Worm (Caenorhabditis elegans) whole organism, young adult: ENCODE results near the gene F20B10.3.

Source experiments
- B0336.3 ChIP-seq: fragments of 200-800 bp; sonication (Bioruptor generic); IDR thresholded peaks from 2 replicates; pipeline ENCODE4 v1.3.6; 2022; ENCODE audit warnings: missing genetic modification characterization, missing compliant biosample characterization
- F57C9.4 ChIP-seq: sonication (generic microtip); optimal IDR thresholded peaks from 2 replicates; lab custom pipeline; 2017; ENCODE audit warnings: mild to moderate bottlenecking, missing genetic modification characterization, missing compliant biosample characterization
- T26A5.8 ChIP-seq: sonication (generic microtip); optimal IDR thresholded peaks from 2 replicates; lab custom pipeline; 2016; ENCODE audit warnings: missing genetic modification characterization, missing compliant biosample characterization
- Y56A3A.18 ChIP-seq: fragments of 200-800 bp; sonication (Bioruptor generic); IDR thresholded peaks from 2 replicates; pipeline ENCODE4 v1.3.6; 2022; ENCODE audit warnings: missing genetic modification reagents, missing genetic modification characterization, missing compliant biosample characterization
- Y79H2A.3 ChIP-seq: fragments of 200-800 bp; sonication (Bioruptor generic); conservative IDR thresholded peaks from 2 replicates; pipeline ENCODE4 v1.3.6; 2022; ENCODE audit warnings: missing genetic modification reagents, missing genetic modification characterization, missing compliant biosample characterization
- atf-7 ChIP-seq: sonication (generic microtip); optimal IDR thresholded peaks from 2 replicates; lab custom pipeline; 2017; ENCODE audit warnings: mild to moderate bottlenecking, missing genetic modification characterization, missing compliant biosample characterization
- cebp-1 ChIP-seq, 2 experiments: fragments of 200-800 bp in 1 of 2; sonication (Bioruptor generic) in 1 of 2; sonication (generic microtip) in 1 of 2; IDR thresholded peaks in 1 of 2; optimal IDR thresholded peaks in 1 of 2; 2 replicates each; pipeline versions ENCODE4 v1.3.6 to Lab custom; 2017 to 2022; ENCODE audit warnings: missing compliant biosample characterization in 2 of 2, missing genetic modification characterization in 2 of 2, mild to moderate bottlenecking in 1 of 2, missing genetic modification reagents in 1 of 2, moderate library complexity in 1 of 2
- cebp-2 ChIP-seq: fragments of 200-800 bp; sonication (Bioruptor generic); IDR thresholded peaks from 2 replicates; pipeline ENCODE4 v1.3.6; 2022; ENCODE audit warnings: missing genetic modification characterization, missing compliant biosample characterization
- ceh-58 ChIP-seq: fragments of 200-800 bp; sonication (Bioruptor generic); IDR thresholded peaks from 2 replicates; pipeline ENCODE4 v1.3.6; 2022; ENCODE audit warnings: missing genetic modification characterization, missing compliant biosample characterization
- efl-1 ChIP-seq: fragments of 150-350 bp; optimal IDR thresholded peaks from 2 replicates; lab custom pipeline; 2014; ENCODE audit warnings: missing biosample characterization, missing genetic modification reagents, missing genetic modification characterization
- egl-44 ChIP-seq: fragments of 200-800 bp; sonication (Bioruptor generic); IDR thresholded peaks from 2 replicates; pipeline ENCODE4 v1.3.6; 2022; ENCODE audit warnings: missing genetic modification reagents, missing genetic modification characterization, missing compliant biosample characterization
- ets-4 ChIP-seq: fragments of 200-800 bp; sonication (Bioruptor generic); optimal IDR thresholded peaks from 2 replicates; lab custom pipeline; 2018; ENCODE audit warnings: mild to moderate bottlenecking, missing genetic modification characterization, missing compliant biosample characterization
- gei-17 ChIP-seq: fragments of 200-800 bp; sonication (Bioruptor generic); optimal IDR thresholded peaks from 2 replicates; lab custom pipeline; 2018; ENCODE audit warnings: mild to moderate bottlenecking, missing genetic modification characterization, missing compliant biosample characterization
- hlh-12 ChIP-seq: sonication (generic microtip); optimal IDR thresholded peaks from 2 replicates; lab custom pipeline; 2016; ENCODE audit warnings: missing genetic modification characterization, missing compliant biosample characterization
- hmg-20 ChIP-seq: fragments of 200-800 bp; sonication (Bioruptor generic); IDR thresholded peaks from 2 replicates; pipeline ENCODE4 v1.3.6; 2022; ENCODE audit warnings: missing genetic modification reagents, missing genetic modification characterization, missing compliant biosample characterization
- hrde-1 ChIP-seq: sonication (generic microtip); optimal IDR thresholded peaks from 2 replicates; lab custom pipeline; 2016; ENCODE audit warnings: missing genetic modification characterization, mild to moderate bottlenecking, missing compliant biosample characterization, moderate library complexity, missing genotype, missing genetic modification reagents, borderline replicate concordance
- lin-35 ChIP-seq, 3 experiments: fragments of 150-350 bp in 2 of 3; sonication (generic microtip) in 1 of 3; optimal IDR thresholded peaks; 2 replicates each; lab custom pipeline; 2014 to 2018; ENCODE audit warnings: missing biosample characterization in 3 of 3, missing genetic modification characterization in 3 of 3, missing genetic modification reagents in 3 of 3
- lsl-1 ChIP-seq: fragments of 200-800 bp; sonication (Bioruptor generic); optimal IDR thresholded peaks from 2 replicates; lab custom pipeline; 2018; ENCODE audit warnings: mild to moderate bottlenecking, missing genetic modification characterization, moderate library complexity, missing compliant biosample characterization
- madf-3 ChIP-seq: fragments of 200-800 bp; sonication (Bioruptor generic); IDR thresholded peaks from 2 replicates; pipeline ENCODE4 v1.3.6; 2022; ENCODE audit warnings: missing genetic modification reagents, missing genetic modification characterization, missing compliant biosample characterization
- madf-6 ChIP-seq: fragments of 200-800 bp; sonication (Bioruptor generic); IDR thresholded peaks from 2 replicates; pipeline ENCODE4 v1.3.6; 2022; ENCODE audit warnings: missing genetic modification reagents, missing genetic modification characterization, missing compliant biosample characterization
- mcd-1 ChIP-seq: fragments of 200-800 bp; sonication (Bioruptor generic); IDR thresholded peaks from 2 replicates; pipeline ENCODE4 v1.3.6; 2022; ENCODE audit warnings: missing genetic modification reagents, missing genetic modification characterization, missing compliant biosample characterization
- mel-28 ChIP-seq: sonication (generic microtip); optimal IDR thresholded peaks from 2 replicates; lab custom pipeline; 2016; ENCODE audit warnings: borderline replicate concordance, mild to moderate bottlenecking, missing genetic modification characterization, missing compliant biosample characterization
- mes-4 ChIP-seq: sonication (generic microtip); optimal IDR thresholded peaks from 2 replicates; lab custom pipeline; 2016; ENCODE audit warnings: missing genotype, missing genetic modification characterization, missing compliant biosample characterization
- nfya-1 ChIP-seq: sonication (generic microtip); optimal IDR thresholded peaks from 2 replicates; lab custom pipeline; 2017; ENCODE audit warnings: antibody characterized with exemption, missing compliant biosample characterization, missing genetic modification characterization, borderline replicate concordance; ENCODE audit not compliant: insufficient read depth
- nhr-80 ChIP-seq: sonication (generic microtip); optimal IDR thresholded peaks from 2 replicates; lab custom pipeline; 2016; ENCODE audit warnings: missing genetic modification characterization, missing compliant biosample characterization
- rcor-1 ChIP-seq: fragments of 200-800 bp; sonication (Bioruptor generic); IDR thresholded peaks from 2 replicates; pipeline ENCODE4 v1.3.6; 2022; ENCODE audit warnings: missing genetic modification reagents, missing genetic modification characterization, missing compliant biosample characterization
- sdz-38 ChIP-seq: sonication (generic microtip); optimal IDR thresholded peaks from 2 replicates; lab custom pipeline; 2016; ENCODE audit warnings: missing genotype, missing genetic modification characterization, missing compliant biosample characterization
- snpc-1.1 ChIP-seq: sonication (generic microtip); optimal IDR thresholded peaks from 2 replicates; lab custom pipeline; 2017; ENCODE audit warnings: missing genetic modification characterization, mild to moderate bottlenecking, missing compliant biosample characterization, antibody characterized with exemption, moderate library complexity, missing genotype, missing genetic modification reagents; ENCODE audit not compliant: insufficient read depth
- snpc-1.3 ChIP-seq: sonication (generic microtip); optimal IDR thresholded peaks from 2 replicates; lab custom pipeline; 2017; ENCODE audit warnings: missing genetic modification characterization, mild to moderate bottlenecking, missing compliant biosample characterization, antibody characterized with exemption, moderate library complexity, missing genotype, missing genetic modification reagents; ENCODE audit not compliant: insufficient read depth
- snpc-3.4 ChIP-seq: sonication (generic microtip); optimal IDR thresholded peaks from 2 replicates; lab custom pipeline; 2017; ENCODE audit warnings: missing genetic modification characterization, mild to moderate bottlenecking, missing compliant biosample characterization, antibody characterized with exemption, moderate library complexity, missing genotype, missing genetic modification reagents
- snpc-4 ChIP-seq, 5 experiments: fragments of 150-350 bp in 1 of 5; sonication (generic microtip) in 4 of 5; optimal IDR thresholded peaks; 2 replicates each; lab custom pipeline; 2014 to 2018; ENCODE audit warnings: missing genetic modification characterization in 5 of 5, missing biosample characterization in 3 of 5, antibody characterized with exemption in 2 of 5, mild to moderate bottlenecking in 2 of 5, missing compliant biosample characterization in 2 of 5, missing genotype in 2 of 5, moderate library complexity in 2 of 5, missing genetic modification reagents in 1 of 5
- somi-1 ChIP-seq: fragments of 200-800 bp; sonication (Bioruptor generic); optimal IDR thresholded peaks from 2 replicates; lab custom pipeline; 2018; ENCODE audit warnings: mild to moderate bottlenecking, missing genetic modification characterization, missing compliant biosample characterization
- tbp1 ChIP-seq: fragments of 200-800 bp; sonication (Bioruptor generic); optimal IDR thresholded peaks from 2 replicates; lab custom pipeline; 2018; ENCODE audit warnings: mild to moderate bottlenecking, missing genetic modification characterization, missing compliant biosample characterization
- zfh-2 ChIP-seq: fragments of 200-800 bp; sonication (Bioruptor generic); conservative IDR thresholded peaks from 2 replicates; pipeline ENCODE4 v1.3.6; 2022; ENCODE audit warnings: missing genetic modification reagents, missing genetic modification characterization, missing compliant biosample characterization
- ztf-18 ChIP-seq: sonication (generic microtip); optimal IDR thresholded peaks from 2 replicates; lab custom pipeline; 2016; ENCODE audit warnings: missing genotype, mild to moderate bottlenecking, missing genetic modification characterization, missing compliant biosample characterization
- ztf-25 ChIP-seq: fragments of 200-800 bp; sonication (Bioruptor generic); IDR thresholded peaks from 2 replicates; pipeline ENCODE4 v1.3.6; 2022; ENCODE audit warnings: missing genetic modification reagents, missing genetic modification characterization, missing compliant biosample characterization
- ztf-26 ChIP-seq: sonication (generic microtip); optimal IDR thresholded peaks from 2 replicates; lab custom pipeline; 2017; ENCODE audit warnings: missing genetic modification characterization, missing compliant biosample characterization
- ztf-3 ChIP-seq: fragments of 200-800 bp; sonication (Bioruptor generic); optimal IDR thresholded peaks from 2 replicates; lab custom pipeline; 2018; ENCODE audit warnings: mild to moderate bottlenecking, missing genetic modification characterization, missing compliant biosample characterization

The F20B10.3 gene

ce11 chrIV:12128708-12129107, 39.3 kb upstream of the F20B10.3 start:
- TF ChIP-seq cebp-1 (GFP tag; IDR thresholded peaks at IDR 0.05; lab: Robert Waterston, UW), result no peak
- peak; percentile 6 for TF ChIP-seq cebp-1 (tag; optimal IDR thresholded peaks at IDR 0.05; lab: Kevin White, UChicago)
- TF ChIP-seq snpc-3.4, result no peak
- TF ChIP-seq Y79H2A.3 (GFP tag; lab: Robert Waterston, UW), result no peak
- TF ChIP-seq atf-7 (tag; lab: Kevin White, UChicago), result no peak
- TF ChIP-seq nhr-80 (tag; lab: Kevin White, UChicago), result peak; percentile 67
- no peak for TF ChIP-seq hmg-20 (GFP tag; lab: Robert Waterston, UW)
- TF ChIP-seq mcd-1 (GFP tag; lab: Robert Waterston, UW), result no peak
- no peak for TF ChIP-seq snpc-1.3 (tag; lab: Kevin White, UChicago)
- TF ChIP-seq madf-3 (GFP tag; lab: Robert Waterston, UW), result no peak
- 0 out of 2 replicates have a peak, but pooled peaks have one; percentile 10 for TF ChIP-seq cebp-2 (GFP tag; lab: Robert Waterston, UW)
- no peak for TF ChIP-seq ztf-26 (tag; lab: Kevin White, UChicago)
- TF ChIP-seq sdz-38 (tag; lab: Kevin White, UChicago), result no peak
- TF ChIP-seq ztf-3 (GFP tag; lab: Kevin White, UChicago), result no peak
- no peak for TF ChIP-seq hrde-1 (tag; lab: Kevin White, UChicago)

- no peak for TF ChIP-seq tbp1 (GFP tag; lab: Kevin White, UChicago)
- TF ChIP-seq somi-1 (GFP tag; lab: Kevin White, UChicago), result no peak
- TF ChIP-seq ztf-18 (tag; lab: Kevin White, UChicago), result no peak
- no peak for TF ChIP-seq lin-35 (GFP tag; optimal IDR thresholded peaks at IDR 0.05; lab: Kevin White, UChicago)
- TF ChIP-seq ztf-25, result no peak
- no peak for TF ChIP-seq zfh-2 (GFP tag; lab: Robert Waterston, UW)
- TF ChIP-seq ceh-58 (GFP tag; lab: Robert Waterston, UW), result no peak
- TF ChIP-seq mes-4 (tag; lab: Kevin White, UChicago), result no peak
- no peak for TF ChIP-seq egl-44 (GFP tag; lab: Robert Waterston, UW)
Measured at ce11 chrIV:12129204-12129603, 38.8 kb upstream of the F20B10.3 start, which contains the start of gene lin-24. Gene lin-24, plus strand, starts transcription at chrIV:12129504.

- TF ChIP-seq Y56A3A.18 (GFP tag; lab: Robert Waterston, UW), result no peak
- TF ChIP-seq ets-4 (GFP tag; lab: Kevin White, UChicago), result no peak
- TF ChIP-seq lsl-1, result no peak
- TF ChIP-seq snpc-4 (GFP tag; optimal IDR thresholded peaks at IDR 0.05; lab: Kevin White, UChicago), result peak; percentile 19
- peak in 2 of 4 experiments; percentile 44 to 69 for TF ChIP-seq snpc-4 (tag; optimal IDR thresholded peaks at IDR 0.05; lab: Kevin White, UChicago)
- TF ChIP-seq hlh-12 (tag; lab: Kevin White, UChicago), result no peak
- TF ChIP-seq gei-17, result no peak
- peak; percentile 45 for TF ChIP-seq snpc-1.1 (tag; lab: Kevin White, UChicago)
- TF ChIP-seq snpc-1.3 (tag; lab: Kevin White, UChicago), result no peak
- no peak for TF ChIP-seq T26A5.8 (tag; lab: Kevin White, UChicago)
- no peak for TF ChIP-seq nhr-80 (tag; lab: Kevin White, UChicago)
- no peak for TF ChIP-seq efl-1 (GFP tag; lab: Kevin White, UChicago)
- no peak for TF ChIP-seq F57C9.4 (tag; lab: Kevin White, UChicago)
- TF ChIP-seq madf-6 (GFP tag; lab: Robert Waterston, UW), result no peak
- no peak for TF ChIP-seq rcor-1
- no peak for TF ChIP-seq B0336.3 (GFP tag; lab: Robert Waterston, UW)
- TF ChIP-seq mel-28 (tag; lab: Kevin White, UChicago), result no peak
- TF ChIP-seq nfya-1, result no peak
Measured at ce11 chrIV:12131308-12132072, 36.6 kb upstream of the F20B10.3 start.
